Worm (Caenorhabditis elegans): Measurements from ENCODE around the gene ani-2.

- TF ChIP-seq mml-1 (tag; optimal IDR thresholded peaks at IDR 0.05) (no peak), nhr-76 (tag; optimal IDR thresholded peaks at IDR 0.05) (no peak), nhr-11 (tag; optimal IDR thresholded peaks at IDR 0.05) (no peak), elt-3 (tag; optimal IDR thresholded peaks at IDR 0.05) (no peak), tbx-2 (tag; optimal IDR thresholded peaks at IDR 0.05) (no peak), elt-2 (tag; optimal IDR thresholded peaks at IDR 0.05) (peak; percentile 89), nhr-77 (tag; optimal IDR thresholded peaks at IDR 0.05) (no peak), ztf-11 (tag; optimal IDR thresholded peaks at IDR 0.05) (no peak), unc-62 (GFP tag; optimal IDR thresholded peaks at IDR 0.05) (no peak), nhr-237 (tag; optimal IDR thresholded peaks at IDR 0.05) (no peak), ama-1 (optimal IDR thresholded peaks at IDR 0.05) (no peak), fkh-10 (GFP tag; optimal IDR thresholded peaks at IDR 0.05) (no peak)
Measured at ce11 chrII:6377381-6377948, 12.3 kb upstream of the ani-2 start.

Data from whole organism, L3 larva.